Worm (Caenorhabditis elegans): ENCODE results near the gene ekl-6.
A peak's percentile ranks its signal among the peaks of the same experiment; 100 is the strongest.

Gene ekl-6

ce11 chrIII:10096525-10096972 is 32.3 kb downstream of the ekl-6 start:
- TF ChIP-seq ceh-40 (GFP tag; IDR thresholded peaks at IDR 0.05) (no peak), dox-1 (GFP tag; IDR thresholded peaks at IDR 0.05) (peak; percentile 78), aptf-3 (GFP tag; IDR thresholded peaks at IDR 0.05) (no peak), lir-1 (GFP tag; conservative IDR thresholded peaks at IDR 0.05) (0 out of 2 replicates have a peak, but pooled peaks have one; percentile 30), egrh-3 (GFP tag; IDR thresholded peaks at IDR 0.05) (no peak), ztf-22 (GFP tag; optimal IDR thresholded peaks at IDR 0.05) (no peak), unc-130 (GFP tag; optimal IDR thresholded peaks at IDR 0.05) (no peak), F22D6.2 (tag; optimal IDR thresholded peaks at IDR 0.05) (no peak), nhr-120 (GFP tag; IDR thresholded peaks at IDR 0.05) (no peak), ceh-58 (GFP tag; IDR thresholded peaks at IDR 0.05) (no peak), hrde-1 (tag; optimal IDR thresholded peaks at IDR 0.05; ENCODE audit: borderline replicate concordance) (no peak), bed-2 (GFP tag; IDR thresholded peaks at IDR 0.05) (no peak), Y95B8A.8 (GFP tag; IDR thresholded peaks at IDR 0.05) (no peak), Y79H2A.3 (GFP tag; conservative IDR thresholded peaks at IDR 0.05) (no peak), hsf-1 (GFP tag; IDR thresholded peaks at IDR 0.05) (no peak), ztf-25 (GFP tag; IDR thresholded peaks at IDR 0.05) (no peak), zim-3 (tag; optimal IDR thresholded peaks at IDR 0.05) (no peak), T07F8.4 (tag; optimal IDR thresholded peaks at IDR 0.05) (no peak), mes-4 (tag; optimal IDR thresholded peaks at IDR 0.05) (no peak), madf-8 (GFP tag; conservative IDR thresholded peaks at IDR 0.05) (no peak), tbp1 (GFP tag; optimal IDR thresholded peaks at IDR 0.05) (peak; percentile 45), sdz-38 (tag; optimal IDR thresholded peaks at IDR 0.05) (no peak), nfya-1 (tag; optimal IDR thresholded peaks at IDR 0.05; ENCODE audit: borderline replicate concordance, insufficient read depth) (no peak), atf-7 (tag; optimal IDR thresholded peaks at IDR 0.05) (peak; percentile 63), F52B5.7 (tag; optimal IDR thresholded peaks at IDR 0.05) (no peak), nhr-179 (tag; optimal IDR thresholded peaks at IDR 0.05) (no peak), ztf-3 (GFP tag; optimal IDR thresholded peaks at IDR 0.05) (no peak), C17E4.6 (GFP tag; IDR thresholded peaks at IDR 0.05) (no peak), repo-1 (tag; optimal IDR thresholded peaks at IDR 0.05) (peak; percentile 40), F37B4.10 (GFP tag; IDR thresholded peaks at IDR 0.05) (no peak), lsy-27 (tag; optimal IDR thresholded peaks at IDR 0.05; ENCODE audit: borderline replicate concordance, insufficient read depth) (no peak), F57A8.1 (GFP tag; optimal IDR thresholded peaks at IDR 0.05) (no peak), T26A5.8 (tag; optimal IDR thresholded peaks at IDR 0.05) (no peak), dpl-1 (GFP tag; optimal IDR thresholded peaks at IDR 0.05) (no peak), hmg-1.2 (GFP tag; IDR thresholded peaks at IDR 0.05) (peak; percentile 94), ztf-6 (GFP tag; IDR thresholded peaks at IDR 0.05) (no peak), madf-10 (tag; optimal IDR thresholded peaks at IDR 0.05) (peak; percentile 54), ekl-4 (GFP tag; IDR thresholded peaks at IDR 0.05) (peak; percentile 70), rec-8 (tag; optimal IDR thresholded peaks at IDR 0.05) (no peak), lin-40 (tag; optimal IDR thresholded peaks at IDR 0.05) (peak; percentile 90), let-607 (tag; optimal IDR thresholded peaks at IDR 0.05) (peak in 1 of 2 experiments; percentile 64), sptf-2 (GFP tag; optimal IDR thresholded peaks at IDR 0.05) (no peak), nhr-90 (tag; optimal IDR thresholded peaks at IDR 0.05) (peak; percentile 5), cebp-2 (GFP tag; IDR thresholded peaks at IDR 0.05) (no peak), ama-1 (optimal IDR thresholded peaks at IDR 0.05) (no peak), ama-1 (GFP tag; optimal IDR thresholded peaks at IDR 0.05) (no peak), ZK185.1 (tag; optimal IDR thresholded peaks at IDR 0.05; ENCODE audit: poor library complexity, severe bottlenecking) (peak; percentile 33), hlh-26 (GFP tag; conservative IDR thresholded peaks at IDR 0.05) (no peak), hmg-20 (GFP tag; IDR thresholded peaks at IDR 0.05) (no peak), aptf-2 (GFP tag; conservative IDR thresholded peaks at IDR 0.05) (no peak)

Data from whole organism, young adult.